Fruit fly (Drosophila melanogaster): ENCODE results near the gene kumpel.
A peak's percentile ranks its signal among the peaks of the same experiment; 100 is the strongest.

The kumpel gene

dm6 chr3R:25880971-25881809 is 25.6 kb upstream of the kumpel start, which contains the start of gene Tsp96F (continued):
- TF ChIP-seq pzg (GFP tag; optimal IDR thresholded peaks at IDR 0.05): peak; percentile 96
- TF ChIP-seq Myb (GFP tag; optimal IDR thresholded peaks at IDR 0.05): peak; percentile 79
- TF ChIP-seq Dll (GFP tag; IDR thresholded peaks at IDR 0.05; ENCODE audit: partially characterized antibody): peak; percentile 68; the same call in 3 of the 4 replicates
- TF ChIP-seq ken (GFP tag; IDR thresholded peaks at IDR 0.05): 0 out of 3 replicates have a peak, but pooled peaks have one; percentile 9
- peak; percentile 6 for TF ChIP-seq bcd (GFP tag; optimal IDR thresholded peaks at IDR 0.05)
- no peak for TF ChIP-seq Ssrp (tag; optimal IDR thresholded peaks at IDR 0.05)
- no peak for TF ChIP-seq CHES-1-like (GFP tag; optimal IDR thresholded peaks at IDR 0.05)
- peak; percentile 31 for TF ChIP-seq Jarid2 (GFP tag; optimal IDR thresholded peaks at IDR 0.05)
- peak; percentile 76 for TF ChIP-seq Sry-δ (GFP tag; optimal IDR thresholded peaks at IDR 0.05)
- peak; percentile 6 for TF ChIP-seq CG17912 (GFP tag; optimal IDR thresholded peaks at IDR 0.05)
- TF ChIP-seq Pdp1 (GFP tag; optimal IDR thresholded peaks at IDR 0.05): peak in 1 of 2 experiments; percentile 97
- TF ChIP-seq ewg (GFP tag; optimal IDR thresholded peaks at IDR 0.05): no peak
- peak; percentile 81 for TF ChIP-seq MESR4 (GFP tag; optimal IDR thresholded peaks at IDR 0.05)
- peak; percentile 4 for TF ChIP-seq lab (GFP tag; optimal IDR thresholded peaks at IDR 0.05)
- no peak for TF ChIP-seq ranshi (GFP tag; IDR thresholded peaks at IDR 0.05)
- TF ChIP-seq CG18011 (GFP tag; optimal IDR thresholded peaks at IDR 0.05): no peak
- TF ChIP-seq Eip74EF (GFP tag; optimal IDR thresholded peaks at IDR 0.05): no peak
- no peak for TF ChIP-seq dmrt11E (tag; optimal IDR thresholded peaks at IDR 0.05)
- TF ChIP-seq CTCF (GFP tag; optimal IDR thresholded peaks at IDR 0.05): peak; percentile 48
- peak; percentile 4 for TF ChIP-seq CG15696 (tag; optimal IDR thresholded peaks at IDR 0.05)
- TF ChIP-seq aop (GFP tag; IDR thresholded peaks at IDR 0.05): no peak
- no peak for TF ChIP-seq sima (GFP tag; optimal IDR thresholded peaks at IDR 0.05)
- TF ChIP-seq CG7786 (GFP tag; optimal IDR thresholded peaks at IDR 0.05): no peak
- peak; percentile 81 for TF ChIP-seq BEAF-32 (GFP tag; optimal IDR thresholded peaks at IDR 0.05)
- TF ChIP-seq CG9797 (GFP tag; optimal IDR thresholded peaks at IDR 0.05): peak; percentile 87
- TF ChIP-seq Lhr (GFP tag; optimal IDR thresholded peaks at IDR 0.05): peak; percentile 82
- peak; percentile 32 for TF ChIP-seq CG2116 (GFP tag; optimal IDR thresholded peaks at IDR 0.05)
- TF ChIP-seq D (optimal IDR thresholded peaks at IDR 0.05): no peak
- TF ChIP-seq D (GFP tag; optimal IDR thresholded peaks at IDR 0.05): no peak
- TF ChIP-seq twi (tag; optimal IDR thresholded peaks at IDR 0.05): no peak
- TF ChIP-seq CoRest (tag; optimal IDR thresholded peaks at IDR 0.05): peak; percentile 18
- TF ChIP-seq bsh (GFP tag; optimal IDR thresholded peaks at IDR 0.05): peak in 1 of 2 experiments; percentile 22
- peak; percentile 74 for TF ChIP-seq Ets97D (GFP tag; optimal IDR thresholded peaks at IDR 0.05)

DNA sequence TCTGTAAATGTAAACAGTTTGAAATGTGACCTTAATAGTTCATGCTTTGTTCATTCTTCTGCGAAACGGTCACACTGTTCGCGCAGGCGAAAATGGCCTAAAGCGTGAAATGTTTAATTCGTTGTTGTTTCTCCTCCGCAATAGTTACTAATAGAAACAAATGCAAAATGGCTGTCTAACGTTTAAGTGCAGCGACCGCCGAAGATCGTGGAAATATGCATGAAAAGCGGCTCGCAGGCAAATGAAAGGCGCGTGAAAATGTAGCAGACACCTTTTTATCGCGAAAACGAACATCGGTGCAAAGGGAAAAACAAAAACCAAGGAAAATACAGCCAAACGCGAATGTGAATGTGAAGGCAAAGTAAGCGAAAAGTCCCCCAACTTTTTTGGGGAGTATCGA is 24.9 kb upstream of the kumpel start, which contains the start of gene SppL:
SppL (plus strand) TSS at position 70 of the 400 bp plus-strand sequence.
- TF ChIP-seq ken (GFP tag; IDR thresholded peaks at IDR 0.05) (peak; percentile 17; the same call in 1 of the 3 replicates), Stat92E (GFP tag; optimal IDR thresholded peaks at IDR 0.05) (peak in 1 of 3 experiments; percentile 41), vvl (GFP tag; IDR thresholded peaks at IDR 0.05) (no peak), Bteb2 (GFP tag; optimal IDR thresholded peaks at IDR 0.05) (no peak), Dp (GFP tag; optimal IDR thresholded peaks at IDR 0.05) (peak; percentile 41), CG10321 (GFP tag; IDR thresholded peaks at IDR 0.05) (no peak), yki (optimal IDR thresholded peaks at IDR 0.05) (no peak), ewg (GFP tag; optimal IDR thresholded peaks at IDR 0.05) (peak; percentile 71), Med (GFP tag) (peak; percentile 66), CG8924 (tag; optimal IDR thresholded peaks at IDR 0.05) (peak; percentile 83), chinmo (GFP tag; IDR thresholded peaks at IDR 0.05; ENCODE audit: partially characterized antibody) (peak; percentile 63; the same call in 1 of the 4 replicates), tup (GFP tag; optimal IDR thresholded peaks at IDR 0.05) (no peak), bbx (GFP tag; IDR thresholded peaks at IDR 0.05; ENCODE audit: partially characterized antibody) (peak; percentile 43; the same call in 1 of the 2 replicates), CG30020 (tag; optimal IDR thresholded peaks at IDR 0.05) (peak; percentile 22), Side (GFP tag; optimal IDR thresholded peaks at IDR 0.05) (no peak), CG12769 (tag; optimal IDR thresholded peaks at IDR 0.05) (peak; percentile 3), Eip74EF (GFP tag; optimal IDR thresholded peaks at IDR 0.05) (no peak), CG7839 (tag; optimal IDR thresholded peaks at IDR 0.05) (no peak), CG7372 (GFP tag; IDR thresholded peaks at IDR 0.05) (no peak)

Measured in whole organism, embryonic.